Worm (Caenorhabditis elegans) whole organism, L1 larva: ENCODE measurements around the gene Y73B6BL.47.

Experiments
- C04F5.9 ChIP-seq: sonication (generic microtip); optimal IDR thresholded peaks from 2 replicates; lab custom pipeline; 2016; ENCODE audit warnings: missing genetic modification characterization, missing compliant biosample characterization
- C16A3.4 ChIP-seq: fragments of 150-350 bp; optimal IDR thresholded peaks from 2 replicates; lab custom pipeline; 2014; ENCODE audit warnings: missing biosample characterization, missing genetic modification characterization
- F16B12.6 ChIP-seq: fragments of 150-350 bp; optimal IDR thresholded peaks from 2 replicates; lab custom pipeline; 2014; ENCODE audit warnings: missing biosample characterization, missing genetic modification characterization
- Y116A8C.19 ChIP-seq: sonication (generic microtip); optimal IDR thresholded peaks from 2 replicates; lab custom pipeline; 2016; ENCODE audit warnings: missing compliant biosample characterization, missing genetic modification characterization, borderline replicate concordance
- aha-1 ChIP-seq: fragments of 150-350 bp; optimal IDR thresholded peaks from 2 replicates; lab custom pipeline; 2014; ENCODE audit warnings: missing biosample characterization, missing genetic modification characterization
- alr-1 ChIP-seq: fragments of 200-800 bp; sonication (Bioruptor generic); optimal IDR thresholded peaks from 2 replicates; lab custom pipeline; 2018; ENCODE audit warnings: borderline replicate concordance, mild to moderate bottlenecking, missing genetic modification characterization, missing compliant biosample characterization
- aly-2 ChIP-seq: fragments of 150-350 bp; optimal IDR thresholded peaks from 2 replicates; lab custom pipeline; 2014; ENCODE audit warnings: missing biosample characterization, missing genetic modification characterization
- ama-1 ChIP-seq: fragments of 150-350 bp; optimal IDR thresholded peaks from 2 replicates; lab custom pipeline; 2014
- blmp-1 ChIP-seq: fragments of 150-350 bp; optimal IDR thresholded peaks from 2 replicates; lab custom pipeline; 2014; ENCODE audit warnings: missing biosample characterization, missing genetic modification characterization
- ceh-82 ChIP-seq, 3 experiments: fragments of 150-350 bp in 1 of 3; sonication (generic microtip) in 2 of 3; optimal IDR thresholded peaks; 2 replicates each; lab custom pipeline; 2014 to 2017; ENCODE audit warnings: missing biosample characterization in 3 of 3, missing genetic modification characterization in 3 of 3
- ceh-90 ChIP-seq: sonication (generic microtip); optimal IDR thresholded peaks from 2 replicates; lab custom pipeline; 2016; ENCODE audit warnings: missing genetic modification characterization, missing compliant biosample characterization
- ces-1 ChIP-seq: fragments of 150-350 bp; optimal IDR thresholded peaks from 2 replicates; lab custom pipeline; 2014; ENCODE audit warnings: missing biosample characterization, missing genetic modification reagents, missing genetic modification characterization
- efl-3 ChIP-seq: fragments of 200-800 bp; sonication (Bioruptor generic); optimal IDR thresholded peaks from 2 replicates; lab custom pipeline; 2018; ENCODE audit warnings: mild to moderate bottlenecking, missing genetic modification characterization, missing compliant biosample characterization
- egl-13 ChIP-seq: sonication (generic microtip); optimal IDR thresholded peaks from 2 replicates; lab custom pipeline; 2016; ENCODE audit warnings: missing genotype, missing genetic modification reagents, missing genetic modification characterization, missing compliant biosample characterization
- egl-27 ChIP-seq, 2 experiments: fragments of 150-350 bp in 1 of 2; sonication (generic microtip); optimal IDR thresholded peaks; 3 replicates each; lab custom pipeline; 2017 to 2018; ENCODE audit warnings: missing biosample characterization in 2 of 2, missing genetic modification characterization in 2 of 2, missing genetic modification reagents in 2 of 2
- elt-3 ChIP-seq, 6 experiments: fragments of 150-350 bp in 1 of 6; sonication (generic microtip); optimal IDR thresholded peaks; 2 replicates each; lab custom pipeline; 2017 to 2018; ENCODE audit warnings: missing biosample characterization in 6 of 6, missing genetic modification characterization in 6 of 6, inconsistent platforms in 1 of 6
- ets-5 ChIP-seq: fragments of 200-800 bp; sonication (Bioruptor generic); IDR thresholded peaks from 2 replicates; pipeline ENCODE4 v1.3.6; 2022; ENCODE audit warnings: missing genetic modification characterization, missing compliant biosample characterization
- fkh-10 ChIP-seq: sonication (generic microtip); optimal IDR thresholded peaks from 2 replicates; lab custom pipeline; 2017; ENCODE audit warnings: missing biosample characterization, missing genetic modification reagents, missing genetic modification characterization
- fkh-4 ChIP-seq: sonication (generic microtip); optimal IDR thresholded peaks from 2 replicates; lab custom pipeline; 2016; ENCODE audit warnings: missing compliant biosample characterization, missing genetic modification characterization, borderline replicate concordance
- grh-1 ChIP-seq: fragments of 200-800 bp; sonication (Bioruptor generic); IDR thresholded peaks from 2 replicates; pipeline ENCODE4 v1.3.6; 2022; ENCODE audit warnings: missing genetic modification reagents, missing genetic modification characterization, missing compliant biosample characterization
- hlh-17 ChIP-seq: fragments of 200-800 bp; sonication (Bioruptor generic); optimal IDR thresholded peaks from 2 replicates; lab custom pipeline; 2018; ENCODE audit warnings: missing genetic modification characterization, mild to moderate bottlenecking, missing compliant biosample characterization, moderate library complexity, borderline replicate concordance
- hlh-4 ChIP-seq: sonication (generic microtip); optimal IDR thresholded peaks from 2 replicates; lab custom pipeline; 2016; ENCODE audit warnings: mild to moderate bottlenecking, missing genetic modification characterization, missing compliant biosample characterization
- jun-1 ChIP-seq: fragments of 150-350 bp; optimal IDR thresholded peaks from 2 replicates; lab custom pipeline; 2014; ENCODE audit warnings: missing biosample characterization, missing genetic modification reagents, missing genetic modification characterization
- lin-13 ChIP-seq: fragments of 150-350 bp; optimal IDR thresholded peaks from 2 replicates; lab custom pipeline; 2014; ENCODE audit warnings: missing biosample characterization, missing genetic modification reagents, missing genetic modification characterization
- lin-14 ChIP-seq: fragments of 200-800 bp; sonication (Bioruptor generic); optimal IDR thresholded peaks from 2 replicates; lab custom pipeline; 2018; ENCODE audit warnings: mild to moderate bottlenecking, missing genetic modification characterization, moderate library complexity, missing compliant biosample characterization
- lin-35 ChIP-seq, 2 experiments: fragments of 150-350 bp; optimal IDR thresholded peaks; 2 replicates each; lab custom pipeline; 2014; ENCODE audit warnings: missing biosample characterization in 2 of 2, missing genetic modification characterization in 2 of 2, missing genetic modification reagents in 2 of 2
- mab-9 ChIP-seq: fragments of 200-800 bp; sonication (Bioruptor generic); IDR thresholded peaks from 2 replicates; pipeline ENCODE4 v1.3.6; 2022; ENCODE audit warnings: missing genetic modification reagents, missing genetic modification characterization, missing compliant biosample characterization
- mdl-1 ChIP-seq, 2 experiments: fragments of 150-350 bp; optimal IDR thresholded peaks; 2 replicates each; lab custom pipeline; 2014 to 2017; ENCODE audit warnings: missing biosample characterization in 2 of 2, missing genetic modification characterization in 2 of 2, inconsistent platforms in 1 of 2
- mef-2 ChIP-seq: fragments of 150-350 bp; optimal IDR thresholded peaks from 2 replicates; lab custom pipeline; 2014; ENCODE audit warnings: missing biosample characterization, missing genetic modification characterization
- mep-1 ChIP-seq: fragments of 150-350 bp; optimal IDR thresholded peaks from 2 replicates; lab custom pipeline; 2014; ENCODE audit warnings: missing biosample characterization, missing genetic modification characterization
- nhr-12 ChIP-seq: sonication (generic microtip); optimal IDR thresholded peaks from 2 replicates; lab custom pipeline; 2017; ENCODE audit warnings: missing biosample characterization, missing genetic modification characterization
- nhr-19 ChIP-seq: fragments of 200-800 bp; sonication (Bioruptor generic); conservative IDR thresholded peaks from 2 replicates; pipeline ENCODE4 v1.3.6; 2022; ENCODE audit warnings: missing genetic modification characterization, missing compliant biosample characterization
- nhr-28 ChIP-seq: fragments of 150-350 bp; optimal IDR thresholded peaks from 2 replicates; lab custom pipeline; 2014; ENCODE audit warnings: missing biosample characterization, missing genetic modification characterization
- nhr-47 ChIP-seq: sonication (generic microtip); optimal IDR thresholded peaks from 2 replicates; lab custom pipeline; 2016; ENCODE audit warnings: mild to moderate bottlenecking, missing genetic modification characterization, moderate library complexity, missing compliant biosample characterization
- nhr-71 ChIP-seq: sonication (generic microtip); optimal IDR thresholded peaks from 2 replicates; lab custom pipeline; 2016; ENCODE audit warnings: mild to moderate bottlenecking, missing genetic modification characterization, moderate library complexity, missing compliant biosample characterization
- nhr-76 ChIP-seq: sonication (generic microtip); optimal IDR thresholded peaks from 2 replicates; lab custom pipeline; 2017; ENCODE audit warnings: missing biosample characterization, missing genetic modification characterization
- nhr-77 ChIP-seq: fragments of 150-350 bp; optimal IDR thresholded peaks from 2 replicates; lab custom pipeline; 2014; ENCODE audit warnings: missing biosample characterization, missing genetic modification characterization
- nhr-84 ChIP-seq: sonication (generic microtip); optimal IDR thresholded peaks from 2 replicates; lab custom pipeline; 2017; ENCODE audit warnings: missing biosample characterization, missing genetic modification characterization
- nhr-85 ChIP-seq: sonication (generic microtip); peaks from one replicate; lab custom pipeline; 2016; ENCODE audit warnings: missing genetic modification characterization, inconsistent platforms, missing compliant biosample characterization
- pag-3 ChIP-seq: sonication (generic microtip); optimal IDR thresholded peaks from 2 replicates; lab custom pipeline; 2017; ENCODE audit warnings: missing genetic modification characterization, mild to moderate bottlenecking, missing compliant biosample characterization, antibody characterized with exemption, borderline replicate concordance; ENCODE audit not compliant: insufficient read depth
- pqm-1 ChIP-seq: sonication (generic microtip); optimal IDR thresholded peaks from 3 replicates; lab custom pipeline; 2017; ENCODE audit warnings: missing biosample characterization, missing genetic modification characterization
- rnt-1 ChIP-seq: sonication (generic microtip); optimal IDR thresholded peaks from 2 replicates; lab custom pipeline; 2016; ENCODE audit warnings: mild to moderate bottlenecking, missing genetic modification characterization, moderate library complexity, missing compliant biosample characterization
- sptf-1 ChIP-seq: fragments of 150-350 bp; optimal IDR thresholded peaks from 2 replicates; lab custom pipeline; 2014; ENCODE audit warnings: missing biosample characterization, missing genetic modification characterization
- swsn-7 ChIP-seq: sonication (generic microtip); optimal IDR thresholded peaks from 2 replicates; lab custom pipeline; 2016; ENCODE audit warnings: missing genetic modification characterization, missing compliant biosample characterization
- tbx-2 ChIP-seq: sonication (generic microtip); optimal IDR thresholded peaks from 2 replicates; lab custom pipeline; 2016; ENCODE audit warnings: missing genetic modification characterization, missing compliant biosample characterization
- tlp-1 ChIP-seq: fragments of 150-350 bp; optimal IDR thresholded peaks from 2 replicates; lab custom pipeline; 2014; ENCODE audit warnings: missing biosample characterization, missing genetic modification characterization
- unc-130 ChIP-seq: fragments of 150-350 bp; optimal IDR thresholded peaks from 2 replicates; lab custom pipeline; 2017; ENCODE audit warnings: missing biosample characterization, missing genetic modification characterization, inconsistent platforms
- unc-30 ChIP-seq: sonication (generic microtip); optimal IDR thresholded peaks from 2 replicates; lab custom pipeline; 2017; ENCODE audit warnings: missing biosample characterization, missing genetic modification characterization
- unc-62 ChIP-seq: fragments of 150-350 bp; optimal IDR thresholded peaks from 2 replicates; lab custom pipeline; 2014; ENCODE audit warnings: missing biosample characterization, missing genetic modification reagents, missing genetic modification characterization
- unc-86 ChIP-seq: sonication (generic microtip); optimal IDR thresholded peaks from 2 replicates; lab custom pipeline; 2016; ENCODE audit warnings: missing genetic modification characterization, missing compliant biosample characterization
- unc-98 ChIP-seq: fragments of 200-800 bp; sonication (Bioruptor generic); IDR thresholded peaks from 2 replicates; pipeline ENCODE4 v1.3.6; 2022; ENCODE audit warnings: missing genetic modification characterization, missing compliant biosample characterization
- xbp-1 ChIP-seq: sonication (generic microtip); optimal IDR thresholded peaks from 2 replicates; lab custom pipeline; 2016; ENCODE audit warnings: missing genetic modification characterization, missing compliant biosample characterization
- zip-4 ChIP-seq: fragments of 200-800 bp; sonication (Bioruptor generic); optimal IDR thresholded peaks from 2 replicates; lab custom pipeline; 2018; ENCODE audit warnings: mild to moderate bottlenecking, missing genetic modification characterization, moderate library complexity, missing compliant biosample characterization
- ztf-4 ChIP-seq: fragments of 150-350 bp; optimal IDR thresholded peaks from 2 replicates; lab custom pipeline; 2014; ENCODE audit warnings: missing biosample characterization, missing genetic modification characterization

The Y73B6BL.47 gene

ce11 chrIV:6336748-6337147 is 25.0 kb upstream of the Y73B6BL.47 start:
- TF ChIP-seq nhr-28 (no peak), nhr-12 (tag; lab: Kevin White, UChicago) (no peak), tlp-1 (tag; lab: Kevin White, UChicago) (no peak), nhr-71 (tag; lab: Kevin White, UChicago) (peak; percentile 99), unc-62 (GFP tag; lab: Kevin White, UChicago) (no peak), pqm-1 (no peak), nhr-77 (tag; lab: Kevin White, UChicago) (peak; percentile 38), zip-4 (GFP tag; lab: Kevin White, UChicago) (peak; percentile 68), aha-1 (peak; percentile 90), fkh-4 (peak; percentile 61), egl-13 (tag; lab: Kevin White, UChicago) (peak; percentile 88), aly-2 (tag; lab: Kevin White, UChicago) (no peak), jun-1 (tag; lab: Kevin White, UChicago) (peak; percentile 90), C04F5.9 (tag; lab: Kevin White, UChicago) (peak; percentile 83), hlh-4 (tag; lab: Kevin White, UChicago) (no peak), blmp-1 (tag; lab: Kevin White, UChicago) (peak; percentile 99), ces-1 (GFP tag; lab: Kevin White, UChicago) (no peak), fkh-10 (peak; percentile 54), lin-35 (GFP tag; optimal IDR thresholded peaks at IDR 0.05; lab: Kevin White, UChicago) (peak; percentile 73 to 93), F16B12.6 (peak; percentile 41), ama-1 (lab: Kevin White, UChicago) (peak; percentile 66), unc-130 (tag; lab: Kevin White, UChicago) (peak; percentile 79), unc-30 (no peak), swsn-7 (tag; lab: Kevin White, UChicago) (peak; percentile 93), sptf-1 (tag; lab: Kevin White, UChicago) (no peak), nhr-84 (no peak), mef-2 (peak; percentile 34), elt-3 (tag; optimal IDR thresholded peaks at IDR 0.05; lab: Kevin White, UChicago) (peak in 3 of 6 experiments; percentile 49 to 97 (median 92)), mep-1 (tag; lab: Kevin White, UChicago) (peak; percentile 99), C16A3.4 (peak; percentile 88), tbx-2 (peak; percentile 97), ztf-4 (peak; percentile 98), grh-1 (GFP tag; lab: Robert Waterston, UW) (peak; percentile 90), alr-1 (tag; lab: Kevin White, UChicago) (no peak), mdl-1 (tag; optimal IDR thresholded peaks at IDR 0.05; lab: Kevin White, UChicago) (peak; percentile 32 to 100), Y116A8C.19 (tag; lab: Kevin White, UChicago) (no peak), unc-98 (GFP tag; lab: Robert Waterston, UW) (peak; percentile 64; the same call in 1 of the 2 replicates), xbp-1 (tag; lab: Kevin White, UChicago) (peak; percentile 97), egl-27 (tag; optimal IDR thresholded peaks at IDR 0.05; lab: Kevin White, UChicago) (peak; percentile 40 to 58), efl-3 (GFP tag; lab: Kevin White, UChicago) (peak; percentile 11), rnt-1 (peak; percentile 88), ets-5 (no peak), lin-13 (GFP tag; lab: Kevin White, UChicago) (peak; percentile 87), mab-9 (GFP tag; lab: Robert Waterston, UW) (peak; percentile 88), hlh-17 (no peak), pag-3 (tag; lab: Kevin White, UChicago) (no peak), ceh-82 (tag; optimal IDR thresholded peaks at IDR 0.05; lab: Kevin White, UChicago) (peak; percentile 6 to 81 (median 24)), nhr-47 (tag; lab: Kevin White, UChicago) (peak; percentile 97), ceh-90 (tag; lab: Kevin White, UChicago) (no peak), nhr-76 (tag; lab: Kevin White, UChicago) (no peak), lin-14 (peak; percentile 99), unc-86 (peak; percentile 92), nhr-85 (tag; lab: Kevin White, UChicago) (peak; percentile 100), nhr-19 (GFP tag; lab: Robert Waterston, UW) (peak; percentile 95)
